Worm (Caenorhabditis elegans): ENCODE measurements around the gene C09G4.4.
A peak's percentile ranks its signal among the peaks of the same experiment; 100 is the strongest.

Gene C09G4.4

DNA sequence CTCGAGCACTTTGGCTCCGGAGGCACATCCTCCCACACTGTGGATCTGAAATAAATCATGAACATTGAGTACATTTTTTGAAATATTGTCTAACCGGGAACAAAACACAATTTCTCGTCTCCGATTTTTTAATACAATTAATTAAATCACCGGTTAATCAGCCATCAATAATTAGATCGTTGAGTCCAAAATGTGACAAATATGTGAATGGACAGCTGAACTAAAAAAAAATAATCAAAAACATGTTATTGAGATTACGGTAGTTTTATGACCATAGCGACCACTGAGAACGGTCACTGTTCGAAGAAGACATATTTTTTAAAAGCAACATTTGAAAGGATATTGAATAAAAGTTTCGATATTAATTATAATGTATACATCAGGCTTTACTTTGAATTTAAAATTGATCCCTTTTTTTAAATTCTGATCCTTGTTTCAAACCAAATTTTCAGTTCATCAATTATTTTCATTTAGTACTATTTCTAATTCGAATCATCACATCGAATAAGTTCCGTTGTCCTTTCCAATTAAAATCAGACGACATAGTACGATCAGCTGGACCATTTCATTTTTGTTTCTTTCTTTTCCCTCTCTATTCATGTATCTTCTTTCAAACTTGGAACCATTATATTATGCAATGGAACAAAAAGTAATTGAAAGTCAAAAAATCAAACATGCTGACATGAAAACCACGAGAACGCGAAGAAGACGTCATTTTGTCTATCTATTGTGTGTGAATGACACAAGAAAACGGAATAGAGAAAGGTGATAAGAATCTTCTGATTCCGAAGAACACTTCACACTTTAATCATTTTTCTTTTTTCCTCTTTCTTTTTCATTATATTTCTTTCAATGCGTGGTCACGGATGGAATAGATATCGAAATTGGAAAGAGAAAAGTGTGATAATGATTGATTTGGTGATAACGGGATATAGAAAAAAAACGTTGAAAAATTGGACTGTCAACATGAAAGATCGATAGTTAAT, 17.6 kb downstream of the C09G4.4 start (continued):
- no peak for TF ChIP-seq ztf-28 (GFP tag; IDR thresholded peaks at IDR 0.05)
- peak; percentile 72 for TF ChIP-seq ets-4 (GFP tag; optimal IDR thresholded peaks at IDR 0.05)
- TF ChIP-seq madf-6 (GFP tag; IDR thresholded peaks at IDR 0.05): no peak
- no peak for TF ChIP-seq lsl-1 (GFP tag; optimal IDR thresholded peaks at IDR 0.05)
- no peak for TF ChIP-seq D2030.7 (GFP tag; IDR thresholded peaks at IDR 0.05)
- peak; percentile 70 for TF ChIP-seq chd-7 (tag; optimal IDR thresholded peaks at IDR 0.05)
- no peak for TF ChIP-seq nfya-2 (GFP tag; IDR thresholded peaks at IDR 0.05)
- no peak for TF ChIP-seq dpff-1 (tag; optimal IDR thresholded peaks at IDR 0.05)
- TF ChIP-seq zfh-2 (GFP tag; conservative IDR thresholded peaks at IDR 0.05): no peak
- no peak for TF ChIP-seq aptf-2 (GFP tag; conservative IDR thresholded peaks at IDR 0.05)
- TF ChIP-seq tbx-9 (tag; optimal IDR thresholded peaks at IDR 0.05; ENCODE audit: borderline replicate concordance): no peak
- TF ChIP-seq F22D6.2 (tag; optimal IDR thresholded peaks at IDR 0.05): peak; percentile 79
- TF ChIP-seq F57A8.1 (GFP tag; optimal IDR thresholded peaks at IDR 0.05): no peak
- TF ChIP-seq nhr-80 (tag; optimal IDR thresholded peaks at IDR 0.05): peak; percentile 94
- no peak for TF ChIP-seq hmg-20 (GFP tag; IDR thresholded peaks at IDR 0.05)
- no peak for TF ChIP-seq ZK185.1 (tag; optimal IDR thresholded peaks at IDR 0.05; ENCODE audit: poor library complexity, severe bottlenecking)
- no peak for TF ChIP-seq rec-8 (tag; optimal IDR thresholded peaks at IDR 0.05)
- TF ChIP-seq ccch-3 (GFP tag; optimal IDR thresholded peaks at IDR 0.05): no peak
- TF ChIP-seq Y53F4B.3 (GFP tag; IDR thresholded peaks at IDR 0.05): no peak
- TF ChIP-seq madf-8 (GFP tag; conservative IDR thresholded peaks at IDR 0.05): no peak
- no peak for TF ChIP-seq zim-3 (tag; optimal IDR thresholded peaks at IDR 0.05)
- no peak for TF ChIP-seq unc-130 (GFP tag; optimal IDR thresholded peaks at IDR 0.05)
- no peak for TF ChIP-seq ceh-27 (GFP tag; optimal IDR thresholded peaks at IDR 0.05)
- no peak for TF ChIP-seq Y56A3A.18 (GFP tag; IDR thresholded peaks at IDR 0.05)
- no peak for TF ChIP-seq F37B4.10 (GFP tag; IDR thresholded peaks at IDR 0.05)
- peak; percentile 73 for TF ChIP-seq madf-10 (tag; optimal IDR thresholded peaks at IDR 0.05)
- TF ChIP-seq him-1 (tag; optimal IDR thresholded peaks at IDR 0.05): no peak
- TF ChIP-seq hlh-12 (tag; optimal IDR thresholded peaks at IDR 0.05): no peak
- no peak for TF ChIP-seq K12H6.12 (tag; optimal IDR thresholded peaks at IDR 0.05)
- no peak for TF ChIP-seq sdz-38 (tag; optimal IDR thresholded peaks at IDR 0.05)
- TF ChIP-seq pbrm-1 (GFP tag; IDR thresholded peaks at IDR 0.05): no peak
- TF ChIP-seq bed-1 (GFP tag; IDR thresholded peaks at IDR 0.05): no peak
- peak; percentile 93 for TF ChIP-seq unc-62 (GFP tag; optimal IDR thresholded peaks at IDR 0.05)
- peak; percentile 3 to 81 for TF ChIP-seq let-607 (tag; optimal IDR thresholded peaks at IDR 0.05)
- no peak for TF ChIP-seq lsy-27 (tag; optimal IDR thresholded peaks at IDR 0.05; ENCODE audit: borderline replicate concordance, insufficient read depth)
- TF ChIP-seq egl-44 (GFP tag; IDR thresholded peaks at IDR 0.05): peak; percentile 73; the same call in 1 of the 2 replicates
- no peak for TF ChIP-seq nhr-179 (tag; optimal IDR thresholded peaks at IDR 0.05)
- no peak for TF ChIP-seq T07F8.4 (tag; optimal IDR thresholded peaks at IDR 0.05)
- no peak for TF ChIP-seq lin-26 (GFP tag; IDR thresholded peaks at IDR 0.05)
- no peak for TF ChIP-seq K11D2.4 (GFP tag; IDR thresholded peaks at IDR 0.05)
- no peak for TF ChIP-seq nhr-27 (tag; optimal IDR thresholded peaks at IDR 0.05)
- no peak for TF ChIP-seq aptf-3 (GFP tag; IDR thresholded peaks at IDR 0.05)
- TF ChIP-seq hrde-1 (tag; optimal IDR thresholded peaks at IDR 0.05; ENCODE audit: borderline replicate concordance): no peak
- TF ChIP-seq tbp1 (GFP tag; optimal IDR thresholded peaks at IDR 0.05): peak; percentile 40
- no peak for TF ChIP-seq ztf-18 (tag; optimal IDR thresholded peaks at IDR 0.05)
- TF ChIP-seq ztf-22 (GFP tag; optimal IDR thresholded peaks at IDR 0.05): peak; percentile 93
